Worm (Caenorhabditis elegans) whole organism, L1 larva: ENCODE results near the gene his-61.

Experiments
- C34B4.2 ChIP-seq: sonication (generic microtip); optimal IDR thresholded peaks from 2 replicates; lab custom pipeline; 2017; ENCODE audit warnings: mild to moderate bottlenecking, missing genetic modification characterization, missing compliant biosample characterization
- F16B12.6 ChIP-seq: fragments of 150-350 bp; optimal IDR thresholded peaks from 2 replicates; lab custom pipeline; 2014; ENCODE audit warnings: missing biosample characterization, missing genetic modification characterization
- Y116A8C.19 ChIP-seq: sonication (generic microtip); optimal IDR thresholded peaks from 2 replicates; lab custom pipeline; 2016; ENCODE audit warnings: missing compliant biosample characterization, missing genetic modification characterization, borderline replicate concordance
- ama-1 ChIP-seq: fragments of 150-350 bp; optimal IDR thresholded peaks from 2 replicates; lab custom pipeline; 2014
- ceh-82 ChIP-seq, 3 experiments: fragments of 150-350 bp in 1 of 3; sonication (generic microtip) in 2 of 3; optimal IDR thresholded peaks; 2 replicates each; lab custom pipeline; 2014 to 2017; ENCODE audit warnings: missing biosample characterization in 3 of 3, missing genetic modification characterization in 3 of 3
- ceh-88 ChIP-seq: fragments of 200-800 bp; sonication (Bioruptor generic); IDR thresholded peaks from 2 replicates; pipeline ENCODE4 v1.3.6; 2022; ENCODE audit warnings: missing genetic modification characterization, missing compliant biosample characterization
- ceh-90 ChIP-seq: sonication (generic microtip); optimal IDR thresholded peaks from 2 replicates; lab custom pipeline; 2016; ENCODE audit warnings: missing genetic modification characterization, missing compliant biosample characterization
- dpl-1 ChIP-seq, 3 experiments: fragments of 150-350 bp in 2 of 3; sonication (generic microtip) in 1 of 3; optimal IDR thresholded peaks; 2 replicates each; lab custom pipeline; 2014 to 2017; ENCODE audit warnings: missing biosample characterization in 3 of 3, missing genetic modification characterization in 3 of 3, missing genetic modification reagents in 3 of 3
- efl-1 ChIP-seq, 4 experiments: fragments of 150-350 bp; optimal IDR thresholded peaks in 3 of 4; peaks in 1 of 4; 1 replicate in 1 of 4; 2 replicates in 3 of 4; lab custom pipeline; 2014; ENCODE audit warnings: missing biosample characterization in 2 of 4, missing genetic modification characterization in 2 of 4, missing genetic modification reagents in 2 of 4
- efl-3 ChIP-seq: fragments of 200-800 bp; sonication (Bioruptor generic); optimal IDR thresholded peaks from 2 replicates; lab custom pipeline; 2018; ENCODE audit warnings: mild to moderate bottlenecking, missing genetic modification characterization, missing compliant biosample characterization
- elt-2 ChIP-seq: sonication (generic microtip); optimal IDR thresholded peaks from 2 replicates; lab custom pipeline; 2016; ENCODE audit warnings: missing genetic modification characterization, mild to moderate bottlenecking, inconsistent platforms, missing compliant biosample characterization, missing genetic modification reagents
- fkh-4 ChIP-seq: sonication (generic microtip); optimal IDR thresholded peaks from 2 replicates; lab custom pipeline; 2016; ENCODE audit warnings: missing compliant biosample characterization, missing genetic modification characterization, borderline replicate concordance
- fkh-8 ChIP-seq: sonication (generic microtip); optimal IDR thresholded peaks from 2 replicates; lab custom pipeline; 2016; ENCODE audit warnings: mild to moderate bottlenecking, missing genetic modification characterization, missing compliant biosample characterization
- grh-1 ChIP-seq: fragments of 200-800 bp; sonication (Bioruptor generic); IDR thresholded peaks from 2 replicates; pipeline ENCODE4 v1.3.6; 2022; ENCODE audit warnings: missing genetic modification reagents, missing genetic modification characterization, missing compliant biosample characterization
- hpl-2 ChIP-seq: fragments of 150-350 bp; optimal IDR thresholded peaks from 2 replicates; lab custom pipeline; 2014; ENCODE audit warnings: missing biosample characterization, missing genetic modification reagents, missing genetic modification characterization
- irx-1 ChIP-seq: sonication (generic microtip); optimal IDR thresholded peaks from 2 replicates; lab custom pipeline; 2016; ENCODE audit warnings: missing genetic modification characterization, missing compliant biosample characterization
- isw-1 ChIP-seq: fragments of 200-800 bp; sonication (Bioruptor generic); IDR thresholded peaks from 2 replicates; pipeline ENCODE4 v1.3.6; 2022; ENCODE audit warnings: missing genetic modification characterization, missing compliant biosample characterization
- jun-1 ChIP-seq: fragments of 150-350 bp; optimal IDR thresholded peaks from 2 replicates; lab custom pipeline; 2014; ENCODE audit warnings: missing biosample characterization, missing genetic modification reagents, missing genetic modification characterization
- lin-13 ChIP-seq: fragments of 150-350 bp; optimal IDR thresholded peaks from 2 replicates; lab custom pipeline; 2014; ENCODE audit warnings: missing biosample characterization, missing genetic modification reagents, missing genetic modification characterization
- lin-14 ChIP-seq: fragments of 200-800 bp; sonication (Bioruptor generic); optimal IDR thresholded peaks from 2 replicates; lab custom pipeline; 2018; ENCODE audit warnings: mild to moderate bottlenecking, missing genetic modification characterization, moderate library complexity, missing compliant biosample characterization
- lin-35 ChIP-seq, 2 experiments: fragments of 150-350 bp; optimal IDR thresholded peaks; 2 replicates each; lab custom pipeline; 2014; ENCODE audit warnings: missing biosample characterization in 2 of 2, missing genetic modification characterization in 2 of 2, missing genetic modification reagents in 2 of 2
- lin-39 ChIP-seq: fragments of 150-350 bp; optimal IDR thresholded peaks from 2 replicates; lab custom pipeline; 2014; ENCODE audit warnings: missing biosample characterization, missing genetic modification reagents, missing genetic modification characterization
- lsy-2 ChIP-seq, 2 experiments: fragments of 150-350 bp; optimal IDR thresholded peaks; 2 replicates each; lab custom pipeline; 2014; ENCODE audit warnings: missing biosample characterization in 2 of 2, missing genetic modification characterization in 2 of 2
- mab-9 ChIP-seq: fragments of 200-800 bp; sonication (Bioruptor generic); IDR thresholded peaks from 2 replicates; pipeline ENCODE4 v1.3.6; 2022; ENCODE audit warnings: missing genetic modification reagents, missing genetic modification characterization, missing compliant biosample characterization
- mdl-1 ChIP-seq, 2 experiments: fragments of 150-350 bp; optimal IDR thresholded peaks; 2 replicates each; lab custom pipeline; 2014 to 2017; ENCODE audit warnings: missing biosample characterization in 2 of 2, missing genetic modification characterization in 2 of 2, inconsistent platforms in 1 of 2
- mef-2 ChIP-seq: fragments of 150-350 bp; optimal IDR thresholded peaks from 2 replicates; lab custom pipeline; 2014; ENCODE audit warnings: missing biosample characterization, missing genetic modification characterization
- mep-1 ChIP-seq: fragments of 150-350 bp; optimal IDR thresholded peaks from 2 replicates; lab custom pipeline; 2014; ENCODE audit warnings: missing biosample characterization, missing genetic modification characterization
- nhr-11 ChIP-seq: fragments of 150-350 bp; optimal IDR thresholded peaks from 2 replicates; lab custom pipeline; 2014; ENCODE audit warnings: missing biosample characterization, missing genetic modification characterization
- nhr-20 ChIP-seq: sonication (generic microtip); optimal IDR thresholded peaks from 2 replicates; lab custom pipeline; 2016; ENCODE audit warnings: mild to moderate bottlenecking, missing genetic modification characterization, missing compliant biosample characterization
- nhr-47 ChIP-seq: sonication (generic microtip); optimal IDR thresholded peaks from 2 replicates; lab custom pipeline; 2016; ENCODE audit warnings: mild to moderate bottlenecking, missing genetic modification characterization, moderate library complexity, missing compliant biosample characterization
- nhr-71 ChIP-seq: sonication (generic microtip); optimal IDR thresholded peaks from 2 replicates; lab custom pipeline; 2016; ENCODE audit warnings: mild to moderate bottlenecking, missing genetic modification characterization, moderate library complexity, missing compliant biosample characterization
- nhr-85 ChIP-seq: sonication (generic microtip); peaks from one replicate; lab custom pipeline; 2016; ENCODE audit warnings: missing genetic modification characterization, inconsistent platforms, missing compliant biosample characterization
- nhr-90 ChIP-seq: sonication (generic microtip); optimal IDR thresholded peaks from 2 replicates; lab custom pipeline; 2016; ENCODE audit warnings: mild to moderate bottlenecking, missing genetic modification characterization, missing compliant biosample characterization; ENCODE audit not compliant: poor library complexity
- pax-3 ChIP-seq: fragments of 200-800 bp; sonication (Bioruptor generic); optimal IDR thresholded peaks from 2 replicates; lab custom pipeline; 2018; ENCODE audit warnings: mild to moderate bottlenecking, missing genetic modification characterization, moderate library complexity, missing compliant biosample characterization
- rnt-1 ChIP-seq: sonication (generic microtip); optimal IDR thresholded peaks from 2 replicates; lab custom pipeline; 2016; ENCODE audit warnings: mild to moderate bottlenecking, missing genetic modification characterization, moderate library complexity, missing compliant biosample characterization
- skn-1 ChIP-seq: fragments of 150-350 bp; optimal IDR thresholded peaks from 2 replicates; lab custom pipeline; 2014; ENCODE audit warnings: missing biosample characterization, missing genetic modification characterization
- snpc-4 ChIP-seq: fragments of 150-350 bp; optimal IDR thresholded peaks from 2 replicates; lab custom pipeline; 2014; ENCODE audit warnings: missing biosample characterization, missing genetic modification characterization
- snu-23 ChIP-seq: sonication (generic microtip); optimal IDR thresholded peaks from 2 replicates; lab custom pipeline; 2016; ENCODE audit warnings: missing genetic modification characterization, missing compliant biosample characterization
- sox-4 ChIP-seq: sonication (generic microtip); optimal IDR thresholded peaks from 2 replicates; lab custom pipeline; 2016; ENCODE audit warnings: missing genetic modification characterization, missing compliant biosample characterization
- sptf-1 ChIP-seq: fragments of 150-350 bp; optimal IDR thresholded peaks from 2 replicates; lab custom pipeline; 2014; ENCODE audit warnings: missing biosample characterization, missing genetic modification characterization
- swsn-7 ChIP-seq: sonication (generic microtip); optimal IDR thresholded peaks from 2 replicates; lab custom pipeline; 2016; ENCODE audit warnings: missing genetic modification characterization, missing compliant biosample characterization
- tbx-2 ChIP-seq: sonication (generic microtip); optimal IDR thresholded peaks from 2 replicates; lab custom pipeline; 2016; ENCODE audit warnings: missing genetic modification characterization, missing compliant biosample characterization
- unc-130 ChIP-seq: fragments of 150-350 bp; optimal IDR thresholded peaks from 2 replicates; lab custom pipeline; 2017; ENCODE audit warnings: missing biosample characterization, missing genetic modification characterization, inconsistent platforms
- unc-30 ChIP-seq: sonication (generic microtip); optimal IDR thresholded peaks from 2 replicates; lab custom pipeline; 2017; ENCODE audit warnings: missing biosample characterization, missing genetic modification characterization
- unc-86 ChIP-seq: sonication (generic microtip); optimal IDR thresholded peaks from 2 replicates; lab custom pipeline; 2016; ENCODE audit warnings: missing genetic modification characterization, missing compliant biosample characterization
- unc-98 ChIP-seq: fragments of 200-800 bp; sonication (Bioruptor generic); IDR thresholded peaks from 2 replicates; pipeline ENCODE4 v1.3.6; 2022; ENCODE audit warnings: missing genetic modification characterization, missing compliant biosample characterization
- vab-15 ChIP-seq: sonication (generic microtip); optimal IDR thresholded peaks from 2 replicates; lab custom pipeline; 2017; ENCODE audit warnings: missing genotype, mild to moderate bottlenecking, missing genetic modification characterization, missing compliant biosample characterization
- xbp-1 ChIP-seq: sonication (generic microtip); optimal IDR thresholded peaks from 2 replicates; lab custom pipeline; 2016; ENCODE audit warnings: missing genetic modification characterization, missing compliant biosample characterization
- ztf-11 ChIP-seq, 2 experiments: sonication (generic microtip); optimal IDR thresholded peaks; 2 replicates each; lab custom pipeline; 2016 to 2017; ENCODE audit warnings: missing genetic modification characterization in 2 of 2, missing biosample characterization in 1 of 2, missing compliant biosample characterization in 1 of 2
- ztf-4 ChIP-seq: fragments of 150-350 bp; optimal IDR thresholded peaks from 2 replicates; lab custom pipeline; 2014; ENCODE audit warnings: missing biosample characterization, missing genetic modification characterization

his-61 gene

ce11 chrIV:7486201-7486947 is at the start of gene his-61, which contains the start of gene his-62:
TSS of gene his-61 (minus strand) at chrIV:7486217.
TSS of gene his-62 (plus strand) at chrIV:7486545.
- TF ChIP-seq unc-130 (tag; lab: Kevin White, UChicago) (no peak), lin-14 (peak; percentile 91), hpl-2 (GFP tag; lab: Kevin White, UChicago) (no peak), lin-13 (GFP tag; lab: Kevin White, UChicago) (no peak), lsy-2 (tag; optimal IDR thresholded peaks at IDR 0.05; lab: Kevin White, UChicago) (peak in 1 of 2 experiments; percentile 50), nhr-47 (peak; percentile 59), unc-30 (tag; lab: Kevin White, UChicago) (no peak), unc-86 (tag; lab: Kevin White, UChicago) (peak; percentile 80), lin-35 (GFP tag; optimal IDR thresholded peaks at IDR 0.05; lab: Kevin White, UChicago) (peak in 1 of 2 experiments; percentile 20), Y116A8C.19 (tag; lab: Kevin White, UChicago) (no peak), pax-3 (tag; lab: Kevin White, UChicago) (no peak), sox-4 (tag; lab: Kevin White, UChicago) (no peak), nhr-20 (tag; lab: Kevin White, UChicago) (peak; percentile 37), lin-39 (tag; lab: Kevin White, UChicago) (no peak), unc-98 (GFP tag; lab: Robert Waterston, UW) (no peak), skn-1 (tag; lab: Kevin White, UChicago) (no peak), mep-1 (peak; percentile 54), xbp-1 (tag; lab: Kevin White, UChicago) (peak; percentile 36), jun-1 (peak; percentile 61), ztf-11 (tag; optimal IDR thresholded peaks at IDR 0.05; lab: Kevin White, UChicago) (peak in 1 of 2 experiments; percentile 93), dpl-1 (GFP tag; optimal IDR thresholded peaks at IDR 0.05; lab: Kevin White, UChicago) (peak in 2 of 3 experiments; percentile 27 to 45), mdl-1 (tag; optimal IDR thresholded peaks at IDR 0.05; lab: Kevin White, UChicago) (no peak), snu-23 (GFP tag; lab: Kevin White, UChicago) (peak; percentile 59), rnt-1 (tag; lab: Kevin White, UChicago) (no peak), efl-3 (GFP tag; lab: Kevin White, UChicago) (peak; percentile 13), fkh-4 (no peak), sptf-1 (no peak), nhr-90 (tag; lab: Kevin White, UChicago) (peak; percentile 34), grh-1 (GFP tag; lab: Robert Waterston, UW) (peak; percentile 60), isw-1 (GFP tag; lab: Robert Waterston, UW) (peak; percentile 38; the same call in 1 of the 2 replicates), snpc-4 (peak; percentile 25), irx-1 (no peak), C34B4.2 (tag; lab: Kevin White, UChicago) (no peak), ceh-90 (tag; lab: Kevin White, UChicago) (no peak), mef-2 (tag; lab: Kevin White, UChicago) (no peak), ztf-4 (tag; lab: Kevin White, UChicago) (peak; percentile 28), vab-15 (no peak), F16B12.6 (tag; lab: Kevin White, UChicago) (no peak), swsn-7 (peak; percentile 82), elt-2 (tag; lab: Kevin White, UChicago) (no peak), ceh-88 (GFP tag; lab: Robert Waterston, UW) (no peak), fkh-8 (tag; lab: Kevin White, UChicago) (peak; percentile 15), ama-1 (no peak), tbx-2 (tag; lab: Kevin White, UChicago) (peak; percentile 52), nhr-85 (tag; lab: Kevin White, UChicago) (peak; percentile 82), mab-9 (GFP tag; lab: Robert Waterston, UW) (no peak), nhr-71 (tag; lab: Kevin White, UChicago) (peak; percentile 67), efl-1 (optimal IDR thresholded peaks at IDR 0.05; lab: Kevin White, UChicago) (peak; percentile 45), efl-1 (GFP tag; optimal IDR thresholded peaks at IDR 0.05 in 1 of 2; lab: Kevin White, UChicago) (peak in 1 of 2 experiments; percentile 57), ceh-82 (tag; optimal IDR thresholded peaks at IDR 0.05; lab: Kevin White, UChicago) (peak in 2 of 3 experiments; percentile 23 to 42), nhr-11 (no peak)
